Fruit fly (Drosophila melanogaster): Measurements from ENCODE around the gene CG42570.

Gene CG42570

dm6 chr3L:15715788-15716503 lies 1.7 kb upstream of the CG42570 start, which contains the start of gene CG42571:
TSS of gene CG42571 (plus strand) at chr3L:15716453.
- TF ChIP-seq noc (tag; optimal IDR thresholded peaks at IDR 0.05): no peak

dm6 chr3L:15720224-15720623 lies 2.6 kb downstream of the CG42570 start:
- TF ChIP-seq noc (tag; optimal IDR thresholded peaks at IDR 0.05): no peak

dm6 chr3L:15720905-15721304 lies 3.3 kb downstream of the CG42570 start:
- no peak for TF ChIP-seq noc (tag; optimal IDR thresholded peaks at IDR 0.05)

DNA sequence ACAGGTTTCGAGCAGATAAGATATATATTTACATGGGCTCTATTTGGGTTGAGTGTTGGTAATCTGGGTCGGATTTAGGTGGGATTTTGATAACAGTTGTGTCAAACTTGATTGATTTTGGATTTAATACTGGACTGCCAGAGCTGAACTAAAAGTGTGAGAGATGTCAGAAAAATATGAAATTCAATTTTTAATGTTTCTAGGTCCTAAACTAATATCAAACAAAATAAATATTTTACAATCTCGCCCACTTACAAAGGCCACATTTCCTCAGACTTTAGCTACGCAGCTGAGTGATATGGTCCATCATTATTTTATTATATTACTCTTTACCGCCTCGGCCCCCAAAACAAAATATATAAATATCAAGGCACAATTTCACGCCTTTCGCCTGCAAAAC lies 9.2 kb downstream of the CG42570 start:
- no peak for TF ChIP-seq noc (tag; optimal IDR thresholded peaks at IDR 0.05)

DNA sequence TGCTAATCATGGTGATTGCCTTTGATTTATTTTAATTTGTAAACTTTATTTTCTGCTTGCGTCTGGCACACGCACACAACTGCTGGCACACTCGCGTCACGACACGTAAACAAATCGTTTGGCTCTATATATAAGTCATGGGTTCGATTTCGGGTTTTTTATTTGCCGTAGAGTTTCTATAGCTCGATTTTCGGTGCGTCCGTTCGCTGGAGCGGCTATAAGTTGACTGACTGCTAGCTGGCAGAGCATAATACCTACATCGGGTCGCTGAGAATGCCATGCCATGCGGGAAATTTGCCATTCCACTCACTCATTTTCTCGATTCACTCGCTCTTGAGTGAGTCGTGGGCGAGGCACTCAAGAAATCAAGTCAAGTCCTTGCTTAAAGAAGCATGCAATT lies 10.6 kb downstream of the CG42570 start, which contains the start of gene comm:
Gene comm (minus strand): TSS at position 236 of the 400 bp plus-strand sequence.
- no peak for TF ChIP-seq noc (tag; optimal IDR thresholded peaks at IDR 0.05)

DNA sequence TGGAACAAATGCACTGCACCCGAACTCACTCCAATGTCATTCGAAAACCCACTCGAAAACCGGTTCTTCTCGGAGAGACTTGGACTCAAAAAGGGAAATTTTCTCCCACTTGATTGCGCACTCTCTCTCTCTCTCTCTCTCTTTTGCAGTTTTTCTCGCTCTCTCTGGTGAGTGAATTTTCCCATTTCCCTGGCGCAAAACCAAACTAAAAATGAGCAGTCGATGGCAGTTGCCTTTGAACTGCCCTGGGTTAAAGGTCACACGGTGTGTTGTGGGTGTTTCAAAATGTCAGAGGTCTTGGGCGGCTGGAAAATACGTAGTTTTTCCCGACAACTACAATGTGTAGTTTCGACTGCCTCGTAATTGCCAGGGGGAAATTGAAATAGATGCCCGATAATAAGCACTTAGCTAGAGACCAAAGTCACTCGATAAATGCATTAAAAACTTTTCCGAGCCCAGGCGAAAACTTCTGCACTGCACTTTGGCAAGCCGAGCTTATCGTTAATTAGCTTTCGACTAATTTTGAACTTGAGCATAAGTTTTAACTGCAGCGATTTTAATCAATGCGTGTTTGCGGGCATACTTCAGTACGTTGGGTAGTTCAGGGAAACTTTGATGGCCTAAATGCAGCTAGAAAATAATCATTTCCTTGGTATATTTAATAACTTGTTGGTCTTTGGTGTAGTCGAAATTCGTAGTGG lies 11.8 kb downstream of the CG42570 start:
- no peak for TF ChIP-seq noc (tag; optimal IDR thresholded peaks at IDR 0.05)

DNA sequence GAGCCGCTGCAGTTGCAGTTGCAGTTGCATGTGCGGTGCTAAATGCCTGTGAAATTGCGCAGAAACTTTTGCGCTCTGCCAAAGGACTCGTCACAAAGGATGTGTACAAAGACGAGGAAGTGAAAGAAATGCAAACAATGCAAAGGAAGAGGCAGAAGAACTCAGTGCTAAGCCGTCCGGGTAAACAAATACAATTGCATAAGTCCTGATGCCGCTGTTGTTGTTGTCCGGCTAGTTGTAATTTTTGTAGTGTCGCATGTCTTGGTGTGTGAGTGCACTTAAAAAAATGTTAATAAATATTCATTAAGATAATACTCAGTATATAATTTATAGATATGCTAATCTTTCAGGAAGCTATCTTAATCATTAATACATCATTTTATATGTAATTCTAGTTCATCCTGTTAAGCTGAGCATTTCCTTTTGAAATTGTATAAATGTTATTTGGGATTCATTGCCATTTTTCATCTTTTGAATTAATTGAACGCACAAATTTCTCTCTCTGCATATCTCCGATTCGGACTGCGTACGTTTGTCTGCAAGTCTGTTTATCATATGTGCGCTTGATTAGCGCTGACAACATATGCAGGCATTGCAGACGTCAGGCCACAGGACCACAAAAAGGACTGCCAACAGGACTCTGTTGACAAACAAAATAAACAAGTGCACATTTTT lies 14.3 kb downstream of the CG42570 start:
- TF ChIP-seq noc (tag; optimal IDR thresholded peaks at IDR 0.05): no peak

DNA sequence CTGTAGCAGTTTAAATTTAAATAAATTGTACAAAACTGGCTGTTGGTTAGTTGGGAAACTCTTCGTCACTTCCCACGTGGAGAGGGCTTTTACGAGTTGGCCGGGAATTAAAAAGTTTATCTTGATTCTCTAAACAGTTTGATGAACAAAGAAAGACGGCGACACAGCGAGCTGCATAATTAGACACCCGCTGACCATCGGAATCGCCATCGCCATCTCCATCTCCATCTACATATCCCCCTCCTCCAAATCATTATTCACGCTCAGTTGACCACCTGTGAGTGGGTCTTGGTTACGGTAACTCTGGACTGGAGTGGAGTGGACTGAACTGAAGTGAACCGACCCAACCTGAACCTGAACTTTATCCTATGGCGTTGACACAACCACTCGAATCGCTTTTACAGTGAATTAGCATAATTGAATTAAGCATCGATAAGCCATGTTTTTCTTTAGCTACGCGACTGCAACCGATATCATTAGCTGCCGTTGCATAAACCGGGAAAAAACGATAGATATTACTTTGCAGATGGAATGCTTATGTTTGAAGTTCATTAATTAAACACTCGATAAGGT lies 23.2 kb downstream of the CG42570 start:
- no peak for TF ChIP-seq noc (tag; optimal IDR thresholded peaks at IDR 0.05)

DNA sequence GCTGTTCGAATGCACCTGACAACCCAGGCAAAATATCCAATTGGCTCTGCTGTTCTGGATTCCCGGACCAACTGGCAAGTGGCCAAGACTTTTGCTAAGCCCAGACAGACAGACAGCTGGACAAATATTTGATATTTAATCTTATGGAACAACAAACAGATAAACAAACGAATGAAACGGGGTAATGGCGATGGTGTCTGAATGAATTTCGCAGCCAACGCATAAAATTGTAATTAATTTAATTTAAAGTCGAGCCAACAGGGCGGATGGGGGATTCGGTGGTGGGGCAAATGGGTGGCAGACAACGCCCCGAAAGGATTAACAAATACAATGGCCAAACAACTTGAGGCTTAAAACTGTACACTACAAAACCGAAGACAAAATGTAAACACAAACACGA lies 24.2 kb downstream of the CG42570 start:
- TF ChIP-seq noc (tag; optimal IDR thresholded peaks at IDR 0.05): no peak

dm6 chr3L:15746250-15746649 lies 28.6 kb downstream of the CG42570 start:
- TF ChIP-seq noc (tag; optimal IDR thresholded peaks at IDR 0.05): no peak

dm6 chr3L:15748376-15748955 lies 30.8 kb downstream of the CG42570 start:
- no peak for TF ChIP-seq noc (tag; optimal IDR thresholded peaks at IDR 0.05)

dm6 chr3L:15749276-15749675 lies 31.7 kb downstream of the CG42570 start:
- no peak for TF ChIP-seq noc (tag; optimal IDR thresholded peaks at IDR 0.05)

DNA sequence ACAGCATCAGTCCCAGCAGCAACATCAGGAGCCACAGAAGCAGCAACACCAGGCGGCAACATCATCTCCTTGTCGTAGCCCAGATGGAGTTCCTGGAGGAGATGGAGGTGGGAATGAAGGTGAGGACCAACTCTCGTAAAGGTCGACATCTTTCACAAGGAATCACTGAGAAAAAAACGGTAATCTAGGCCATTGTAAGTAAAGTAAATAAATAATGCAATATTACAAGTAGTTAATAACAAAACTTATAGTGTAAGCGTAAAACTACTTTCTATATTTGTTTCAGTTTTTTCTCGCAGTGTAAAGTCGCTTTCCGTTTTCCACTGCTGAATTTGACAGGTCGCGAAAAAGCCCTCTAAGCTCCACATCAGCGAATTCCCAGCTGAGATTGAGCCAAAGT lies 35.2 kb downstream of the CG42570 start:
- no peak for TF ChIP-seq noc (tag; optimal IDR thresholded peaks at IDR 0.05)

DNA sequence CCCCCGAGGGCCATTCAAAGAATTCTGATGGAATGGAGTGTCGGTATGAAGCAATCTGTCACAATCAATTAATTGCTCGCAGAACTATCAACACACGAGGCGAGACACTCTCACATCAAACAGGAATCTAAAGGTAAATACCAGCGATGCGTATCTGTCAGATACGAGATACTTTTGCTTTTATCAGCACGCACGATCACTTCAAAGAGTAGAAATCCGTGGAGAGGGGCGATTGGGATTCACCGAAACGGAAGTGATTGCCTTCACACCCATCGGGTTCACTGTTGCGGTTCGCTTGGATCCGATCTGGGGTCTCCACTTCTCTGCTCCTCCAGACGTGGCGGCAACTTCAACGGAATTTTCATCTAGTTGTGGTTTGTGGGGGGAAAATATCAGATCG lies 37.5 kb downstream of the CG42570 start:
- TF ChIP-seq noc (tag; optimal IDR thresholded peaks at IDR 0.05): no peak

- TF ChIP-seq noc (tag; optimal IDR thresholded peaks at IDR 0.05): no peak
These were observed 40.2 kb downstream of the CG42570 start for dm6 chr3L:15757851-15758250.

DNA sequence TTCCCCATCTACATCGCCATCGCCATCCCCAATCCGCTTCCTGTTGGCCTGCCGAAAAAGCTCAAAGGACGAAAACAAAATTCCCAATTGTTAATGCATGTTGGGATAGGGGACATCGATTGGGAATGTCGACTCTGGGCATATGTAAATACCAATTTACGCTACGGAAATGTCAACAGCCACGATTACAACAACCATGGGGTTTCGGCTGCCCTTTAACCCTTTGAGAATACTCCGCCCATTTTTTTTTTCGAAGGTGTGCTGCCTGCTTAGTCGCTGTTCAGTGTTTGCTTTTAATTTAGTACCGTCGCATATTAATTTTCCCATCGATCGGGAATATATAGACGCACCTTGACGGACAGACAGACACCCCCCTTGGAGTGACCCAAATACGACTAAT lies 41.0 kb downstream of the CG42570 start:
- no peak for TF ChIP-seq noc (tag; optimal IDR thresholded peaks at IDR 0.05)

Measured in whole organism, larva.